Worm (Caenorhabditis elegans) whole organism, late embryonic: ENCODE measurements around the gene R05G9.3.

Experiments used
- ceh-14 ChIP-seq: sonication (generic microtip); optimal IDR thresholded peaks from 2 replicates; lab custom pipeline; 2016; ENCODE audit warnings: missing genotype, missing genetic modification characterization, missing compliant biosample characterization
- dve-1 ChIP-seq: sonication (generic microtip); optimal IDR thresholded peaks from 2 replicates; lab custom pipeline; 2017; ENCODE audit warnings: antibody characterized with exemption, mild to moderate bottlenecking, missing genetic modification characterization, missing compliant biosample characterization
- elt-2 ChIP-seq: sonication (generic microtip); optimal IDR thresholded peaks from 2 replicates; lab custom pipeline; 2016; ENCODE audit warnings: missing genetic modification reagents, missing genetic modification characterization, missing compliant biosample characterization
- elt-4 ChIP-seq: sonication (generic microtip); optimal IDR thresholded peaks from 2 replicates; lab custom pipeline; 2016; ENCODE audit warnings: missing genetic modification characterization, missing compliant biosample characterization
- sox-4 ChIP-seq: sonication (generic microtip); optimal IDR thresholded peaks from 2 replicates; lab custom pipeline; 2017; ENCODE audit warnings: mild to moderate bottlenecking, missing genetic modification characterization, inconsistent platforms, missing compliant biosample characterization

DNA sequence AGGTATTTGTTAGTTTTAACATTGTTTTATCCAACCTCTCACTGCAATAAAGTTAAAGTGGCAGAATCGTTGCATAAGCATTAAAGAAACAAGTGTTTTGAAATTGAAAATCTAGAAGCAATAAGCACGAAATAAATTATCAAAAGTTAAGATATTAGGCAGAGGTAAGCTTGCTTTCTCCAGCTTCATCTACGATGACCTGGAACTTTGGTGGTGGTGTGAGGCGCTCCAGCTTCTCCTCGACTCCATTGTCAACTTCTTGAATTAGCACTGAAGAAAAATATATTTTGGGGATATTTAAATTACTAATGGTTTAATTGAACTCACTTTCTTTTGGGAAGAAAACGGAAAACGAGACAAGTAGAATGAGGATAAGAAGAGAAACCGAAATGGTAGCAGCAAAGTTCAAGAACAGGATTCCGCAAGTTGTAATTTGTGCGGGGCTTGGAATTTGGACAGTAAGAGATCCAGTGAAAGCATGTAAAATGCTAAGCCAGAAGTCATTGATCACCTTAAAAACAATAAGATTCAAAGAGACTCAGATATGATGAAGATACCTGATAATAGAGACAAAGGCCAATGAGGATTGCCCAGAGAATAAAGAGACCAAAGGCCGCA, 7.5 kb downstream of the R05G9.3 start:
- TF ChIP-seq elt-2 (tag; lab: Kevin White, UChicago) (no peak), elt-4 (tag; lab: Kevin White, UChicago) (no peak), sox-4 (tag; lab: Kevin White, UChicago) (no peak), ceh-14 (tag; lab: Kevin White, UChicago) (no peak), dve-1 (no peak)
